Fruit fly (Drosophila melanogaster) whole organism, embryonic: ENCODE results near the gene CG9205.
A peak's percentile ranks its signal among the peaks of the same experiment; 100 is the strongest.

Experiments used
- Adf1 ChIP-seq: fragments of 200-800 bp; sonication (Bioruptor generic); IDR thresholded peaks from 2 replicates; pipeline ENCODE4 v1.3.6; 2022; ENCODE audit warnings: missing biosample characterization, missing genetic modification characterization
- Antp ChIP-seq: fragments of 200-800 bp; sonication (Bioruptor generic); optimal IDR thresholded peaks from 3 replicates; lab custom pipeline; 2016; ENCODE audit warnings: missing biosample characterization, missing genetic modification characterization
- CG12104 ChIP-seq: fragments of 200-800 bp; sonication (Bioruptor generic); optimal IDR thresholded peaks from 3 replicates; lab custom pipeline; 2016; ENCODE audit warnings: missing biosample characterization, missing genetic modification characterization
- CG17328 ChIP-seq: fragments of 200-800 bp; sonication (Bioruptor generic); IDR thresholded peaks from 2 replicates; pipeline ENCODE4 v1.3.6; 2022; ENCODE audit warnings: missing biosample characterization, missing genetic modification characterization
- CG17802 ChIP-seq: fragments of 200-800 bp; sonication (Bioruptor generic); optimal IDR thresholded peaks from 2 replicates; lab custom pipeline; 2018; ENCODE audit warnings: missing biosample characterization, mild to moderate bottlenecking, missing genetic modification characterization, moderate library complexity
- CG1792 ChIP-seq: fragments of 200-800 bp; sonication (Bioruptor generic); optimal IDR thresholded peaks from 2 replicates; lab custom pipeline; 2016; ENCODE audit warnings: missing biosample characterization, missing genetic modification characterization
- CG2712 ChIP-seq: fragments of 200-800 bp; optimal IDR thresholded peaks from 3 replicates; lab custom pipeline; 2019; ENCODE audit warnings: missing biosample characterization, mild to moderate bottlenecking, missing genetic modification characterization, moderate library complexity
- CG30403 ChIP-seq: fragments of 200-800 bp; sonication (Bioruptor generic); optimal IDR thresholded peaks from 3 replicates; lab custom pipeline; 2016; ENCODE audit warnings: missing biosample characterization, missing genetic modification characterization
- CG3163 ChIP-seq: fragments of 200-800 bp; sonication (Bioruptor generic); optimal IDR thresholded peaks from 3 replicates; lab custom pipeline; 2016; ENCODE audit warnings: missing biosample characterization, missing genetic modification characterization
- CG33557 ChIP-seq: fragments of 200-800 bp; sonication (Bioruptor generic); optimal IDR thresholded peaks from 2 replicates; lab custom pipeline; 2019; ENCODE audit warnings: missing biosample characterization, mild to moderate bottlenecking, missing genetic modification characterization, moderate library complexity
- CG34224 ChIP-seq: fragments of 200-800 bp; sonication (Bioruptor generic); IDR thresholded peaks from 3 replicates; pipeline ENCODE4 v1.3.6; 2022; ENCODE audit warnings: missing biosample characterization, missing genetic modification characterization; ENCODE audit not compliant: partially characterized antibody
- CG7372 ChIP-seq: fragments of 200-800 bp; sonication (Bioruptor generic); IDR thresholded peaks from 2 replicates; pipeline ENCODE4 v1.3.6; 2022; ENCODE audit warnings: missing biosample characterization, missing genetic modification characterization
- CG7556 ChIP-seq: fragments of 200-800 bp; sonication (Bioruptor generic); optimal IDR thresholded peaks from 2 replicates; lab custom pipeline; 2017; ENCODE audit warnings: missing biosample characterization, mild to moderate bottlenecking, missing genetic modification characterization
- CG7987 ChIP-seq: fragments of 200-800 bp; sonication (Bioruptor generic); optimal IDR thresholded peaks from 2 replicates; lab custom pipeline; 2018; ENCODE audit warnings: missing biosample characterization, mild to moderate bottlenecking, missing genetic modification characterization, moderate library complexity
- CG8290 ChIP-seq, 3 experiments: fragments of 200-800 bp; sonication (Bioruptor generic); optimal IDR thresholded peaks; 2 replicates each; lab custom pipeline; 2016 to 2019; ENCODE audit warnings: missing biosample characterization in 3 of 3, missing genetic modification characterization in 3 of 3, mild to moderate bottlenecking in 2 of 3, moderate library complexity in 1 of 3
- CG8944 ChIP-seq: fragments of 200-800 bp; sonication (Bioruptor generic); optimal IDR thresholded peaks from 3 replicates; lab custom pipeline; 2016; ENCODE audit warnings: missing biosample characterization, missing genetic modification characterization
- CG9932 ChIP-seq: fragments of 200-800 bp; sonication (Bioruptor generic); IDR thresholded peaks from 2 replicates; pipeline ENCODE4 v1.3.6; 2022; ENCODE audit warnings: missing biosample characterization, missing genetic modification characterization
- D ChIP-seq, 2 experiments: fragments of 200-800 bp in 1 of 2; fragments of >200 bp in 1 of 2; sonication (Bioruptor generic) in 1 of 2; optimal IDR thresholded peaks; 2 replicates in 1 of 2; 3 replicates in 1 of 2; lab custom pipeline; 2017; ENCODE audit warnings: mild to moderate bottlenecking in 1 of 2, missing biosample characterization in 1 of 2, missing genetic modification characterization in 1 of 2, missing genetic modification reagents in 1 of 2
- Dref ChIP-seq: fragments of 200-800 bp; sonication (Bioruptor generic); IDR thresholded peaks from 2 replicates; pipeline ENCODE4 v1.3.6; 2022; ENCODE audit warnings: missing biosample characterization, missing genetic modification characterization
- H15 ChIP-seq: fragments of 200-800 bp; sonication (Bioruptor generic); IDR thresholded peaks from 3 replicates; pipeline ENCODE4 v1.3.6; 2022; ENCODE audit warnings: missing biosample characterization, missing genetic modification characterization
- Hand ChIP-seq: fragments of 200-800 bp; sonication (Bioruptor generic); optimal IDR thresholded peaks from 2 replicates; lab custom pipeline; 2017; ENCODE audit warnings: mild to moderate bottlenecking, missing biosample characterization, missing genetic modification reagents, missing genetic modification characterization
- HmgZ ChIP-seq: fragments of 200-800 bp; sonication (Bioruptor generic); optimal IDR thresholded peaks from 2 replicates; lab custom pipeline; 2018; ENCODE audit warnings: missing biosample characterization, mild to moderate bottlenecking, missing genetic modification characterization
- Hmx ChIP-seq: fragments of 200-800 bp; sonication (Bioruptor generic); optimal IDR thresholded peaks from 2 replicates; lab custom pipeline; 2016; ENCODE audit warnings: missing biosample characterization, missing genetic modification characterization
- Hr39 ChIP-seq: fragments of >200 bp; optimal IDR thresholded peaks from 2 replicates; lab custom pipeline; 2017
- Hsf ChIP-seq: fragments of 200-800 bp; sonication (Bioruptor generic); optimal IDR thresholded peaks from 3 replicates; lab custom pipeline; 2016; ENCODE audit warnings: missing biosample characterization, missing genetic modification characterization
- Mrtf ChIP-seq: fragments of 200-800 bp; sonication (Bioruptor generic); IDR thresholded peaks from 3 replicates; pipeline ENCODE4 v1.3.6; 2022; ENCODE audit warnings: missing biosample characterization, missing genetic modification characterization
- NfI ChIP-seq: fragments of 200-800 bp; sonication (Bioruptor generic); optimal IDR thresholded peaks from 3 replicates; lab custom pipeline; 2018; ENCODE audit warnings: missing biosample characterization, mild to moderate bottlenecking, missing genetic modification characterization, moderate library complexity
- Optix ChIP-seq: fragments of 200-800 bp; sonication (Bioruptor generic); IDR thresholded peaks from 3 replicates; pipeline ENCODE4 v1.3.6; 2022; ENCODE audit warnings: missing biosample characterization, missing genetic modification characterization
- Sox100B ChIP-seq: fragments of 200-800 bp; sonication (Bioruptor generic); optimal IDR thresholded peaks from 3 replicates; lab custom pipeline; 2018; ENCODE audit warnings: missing biosample characterization, mild to moderate bottlenecking, missing genetic modification characterization
- Usf ChIP-seq: fragments of 200-800 bp; sonication (Bioruptor generic); optimal IDR thresholded peaks from 2 replicates; lab custom pipeline; 2017; ENCODE audit warnings: missing genotype, missing biosample characterization, missing genetic modification characterization
- Xbp1 ChIP-seq: fragments of 200-800 bp; sonication (Bioruptor generic); optimal IDR thresholded peaks from 3 replicates; lab custom pipeline; 2016; ENCODE audit warnings: missing biosample characterization, mild to moderate bottlenecking, missing genetic modification characterization
- cato ChIP-seq: fragments of 200-800 bp; sonication (Bioruptor generic); optimal IDR thresholded peaks from 2 replicates; lab custom pipeline; 2016; ENCODE audit warnings: missing biosample characterization, missing genetic modification characterization, borderline replicate concordance
- corto ChIP-seq: fragments of 200-800 bp; sonication (Bioruptor generic); optimal IDR thresholded peaks from 2 replicates; lab custom pipeline; 2016; ENCODE audit warnings: missing biosample characterization, mild to moderate bottlenecking, missing genetic modification characterization, moderate library complexity
- disco-r ChIP-seq: fragments of 200-800 bp; sonication (Bioruptor generic); optimal IDR thresholded peaks from 2 replicates; lab custom pipeline; 2016; ENCODE audit warnings: missing biosample characterization, missing genetic modification characterization
- fu2 ChIP-seq: fragments of 200-800 bp; sonication (Bioruptor generic); optimal IDR thresholded peaks from 2 replicates; lab custom pipeline; 2016; ENCODE audit warnings: missing biosample characterization, missing genetic modification characterization
- gt ChIP-seq: fragments of 200-800 bp; sonication (Bioruptor generic); IDR thresholded peaks from 2 replicates; pipeline ENCODE4 v1.3.6; 2022; ENCODE audit warnings: missing biosample characterization, missing genetic modification characterization
- h ChIP-seq: fragments of >200 bp; optimal IDR thresholded peaks from 2 replicates; lab custom pipeline; 2017
- mirr ChIP-seq: fragments of 200-800 bp; sonication (Bioruptor generic); optimal IDR thresholded peaks from 3 replicates; lab custom pipeline; 2018; ENCODE audit warnings: missing biosample characterization, mild to moderate bottlenecking, missing genetic modification characterization
- phol ChIP-seq: fragments of 200-800 bp; sonication (Bioruptor generic); optimal IDR thresholded peaks from 3 replicates; lab custom pipeline; 2018; ENCODE audit warnings: missing biosample characterization, mild to moderate bottlenecking, missing genetic modification characterization, moderate library complexity
- pros ChIP-seq: fragments of 200-800 bp; sonication (Bioruptor generic); optimal IDR thresholded peaks from 3 replicates; lab custom pipeline; 2019; ENCODE audit warnings: missing biosample characterization, mild to moderate bottlenecking, missing genetic modification characterization, moderate library complexity
- pzg ChIP-seq: fragments of 200-800 bp; sonication (Bioruptor generic); optimal IDR thresholded peaks from 3 replicates; lab custom pipeline; 2018; ENCODE audit warnings: missing biosample characterization, mild to moderate bottlenecking, missing genetic modification characterization, moderate library complexity
- ranshi ChIP-seq: fragments of 200-800 bp; sonication (Bioruptor generic); IDR thresholded peaks from 2 replicates; pipeline ENCODE4 v1.3.6; 2022; ENCODE audit warnings: missing biosample characterization, missing genetic modification characterization
- scrt ChIP-seq: fragments of 200-800 bp; sonication (Bioruptor generic); optimal IDR thresholded peaks from 2 replicates; lab custom pipeline; 2018; ENCODE audit warnings: missing biosample characterization, mild to moderate bottlenecking, missing genetic modification characterization, moderate library complexity
- sens ChIP-seq: fragments of 200-800 bp; sonication (Bioruptor generic); peaks from one replicate; lab custom pipeline; 2016; ENCODE audit warnings: missing biosample characterization, missing genetic modification characterization
- sisA ChIP-seq: fragments of 200-800 bp; sonication (Bioruptor generic); IDR thresholded peaks from 2 replicates; pipeline ENCODE4 v1.3.6; 2022; ENCODE audit warnings: missing biosample characterization, missing genetic modification characterization
- sob ChIP-seq: fragments of 200-800 bp; sonication (Bioruptor generic); IDR thresholded peaks from 2 replicates; pipeline ENCODE4 v1.3.6; 2022; ENCODE audit warnings: missing biosample characterization, missing genetic modification characterization
- sr ChIP-seq: fragments of 200-800 bp; sonication (Bioruptor generic); IDR thresholded peaks from 3 replicates; pipeline ENCODE4 v1.3.6; 2022; ENCODE audit warnings: missing biosample characterization, missing genetic modification characterization
- tin ChIP-seq: fragments of 200-800 bp; sonication (Bioruptor generic); optimal IDR thresholded peaks from 3 replicates; lab custom pipeline; 2016; ENCODE audit warnings: missing biosample characterization, missing genetic modification characterization
- tna ChIP-seq: fragments of 200-800 bp; sonication (Bioruptor generic); IDR thresholded peaks from 2 replicates; pipeline ENCODE4 v1.3.6; 2022; ENCODE audit warnings: missing biosample characterization, missing genetic modification characterization; ENCODE audit not compliant: partially characterized antibody
- vfl ChIP-seq: fragments of 200-800 bp; sonication (Bioruptor generic); optimal IDR thresholded peaks from 2 replicates; lab custom pipeline; 2016; ENCODE audit warnings: missing biosample characterization, missing genetic modification characterization
- vnd ChIP-seq: fragments of 200-800 bp; sonication (Bioruptor generic); IDR thresholded peaks from 3 replicates; pipeline ENCODE4 v1.3.6; 2022; ENCODE audit warnings: missing biosample characterization, missing genetic modification characterization; ENCODE audit not compliant: partially characterized antibody
- wor ChIP-seq: fragments of 200-800 bp; sonication (Bioruptor generic); IDR thresholded peaks from 2 replicates; pipeline ENCODE4 v1.3.6; 2022; ENCODE audit warnings: missing biosample characterization, missing genetic modification characterization

The CG9205 gene

dm6 chr3L:1043530-1043929, 9.0 kb downstream of the CG9205 start (continued):
- no peak for TF ChIP-seq Hr39 (lab: Kevin White, UChicago)
- TF ChIP-seq Sox100B (GFP tag; lab: Kevin White, UChicago): peak; percentile 1
- TF ChIP-seq CG2712 (tag; lab: Kevin White, UChicago): peak; percentile 26
- TF ChIP-seq vnd: no peak
- no peak for TF ChIP-seq scrt
- TF ChIP-seq sr (GFP tag; lab: Robert Waterston, UW): no peak
- TF ChIP-seq H15 (GFP tag; lab: Robert Waterston, UW): no peak
- no peak for TF ChIP-seq gt (GFP tag; lab: Robert Waterston, UW)
- TF ChIP-seq cato (GFP tag; lab: Kevin White, UChicago): no peak
- no peak for TF ChIP-seq Usf (GFP tag; lab: Kevin White, UChicago)
- TF ChIP-seq Antp (GFP tag; lab: Kevin White, UChicago): no peak
- no peak for TF ChIP-seq tin (GFP tag; lab: Kevin White, UChicago)
- no peak for TF ChIP-seq corto (GFP tag; lab: Kevin White, UChicago)
- no peak for TF ChIP-seq Optix (GFP tag; lab: Robert Waterston, UW)
- peak; percentile 8 for TF ChIP-seq sens (GFP tag; lab: Kevin White, UChicago)
- peak; percentile 21 for TF ChIP-seq phol
- no peak for TF ChIP-seq ranshi (GFP tag; lab: Robert Waterston, UW)
- TF ChIP-seq sob (GFP tag; lab: Robert Waterston, UW): no peak
- TF ChIP-seq CG30403 (GFP tag; lab: Kevin White, UChicago): no peak
- no peak for TF ChIP-seq disco-r (GFP tag; lab: Kevin White, UChicago)
- no peak for TF ChIP-seq D (optimal IDR thresholded peaks at IDR 0.05; lab: Kevin White, UChicago)
- no peak for TF ChIP-seq D (GFP tag; optimal IDR thresholded peaks at IDR 0.05; lab: Kevin White, UChicago)
- TF ChIP-seq CG17802 (tag; lab: Kevin White, UChicago): no peak
- TF ChIP-seq fu2 (GFP tag; lab: Kevin White, UChicago): no peak
- no peak for TF ChIP-seq CG7372
- no peak for TF ChIP-seq pzg (GFP tag; lab: Kevin White, UChicago)
- TF ChIP-seq pros (GFP tag; lab: Kevin White, UChicago): peak; percentile 52
- peak; percentile 14 for TF ChIP-seq CG7556
- TF ChIP-seq mirr: no peak
- TF ChIP-seq Hmx (GFP tag; lab: Kevin White, UChicago): no peak
- no peak for TF ChIP-seq h (lab: Kevin White, UChicago)
- no peak for TF ChIP-seq CG8290 (GFP tag; optimal IDR thresholded peaks at IDR 0.05; lab: Kevin White, UChicago)
- TF ChIP-seq CG8290 (tag; optimal IDR thresholded peaks at IDR 0.05; lab: Kevin White, UChicago): no peak
- TF ChIP-seq wor (GFP tag; lab: Robert Waterston, UW): no peak
- TF ChIP-seq Mrtf (GFP tag; lab: Robert Waterston, UW): 0 out of 3 replicates have a peak, but pooled peaks have one; percentile 14
- no peak for TF ChIP-seq vfl (GFP tag; lab: Kevin White, UChicago)
- no peak for TF ChIP-seq CG9932 (GFP tag; lab: Robert Waterston, UW)
- no peak for TF ChIP-seq CG17328 (GFP tag; lab: Robert Waterston, UW)
- TF ChIP-seq CG1792: no peak
- no peak for TF ChIP-seq CG34224 (GFP tag; lab: Robert Waterston, UW)
- TF ChIP-seq Dref (GFP tag; lab: Robert Waterston, UW): no peak
- TF ChIP-seq Xbp1: no peak
- TF ChIP-seq CG33557 (GFP tag; lab: Kevin White, UChicago): no peak
- TF ChIP-seq NfI (GFP tag; lab: Kevin White, UChicago): no peak
- no peak for TF ChIP-seq CG7987
- no peak for TF ChIP-seq sisA
- TF ChIP-seq tna (GFP tag; lab: Robert Waterston, UW): no peak
- TF ChIP-seq Hsf (GFP tag; lab: Kevin White, UChicago): no peak
- TF ChIP-seq CG3163 (GFP tag; lab: Kevin White, UChicago): no peak
- no peak for TF ChIP-seq Hand (GFP tag; lab: Kevin White, UChicago)
- no peak for TF ChIP-seq Adf1 (GFP tag; lab: Robert Waterston, UW)
- TF ChIP-seq CG8944 (GFP tag; lab: Kevin White, UChicago): no peak
- TF ChIP-seq HmgZ: no peak
- TF ChIP-seq CG12104: no peak
